Worm (Caenorhabditis elegans) whole organism, young adult: ENCODE data around the gene abu-1.

ENCODE experiments used
- B0035.1 ChIP-seq: sonication (generic microtip); optimal IDR thresholded peaks from 2 replicates; lab custom pipeline; 2016; ENCODE audit warnings: missing genetic modification characterization, mild to moderate bottlenecking, missing compliant biosample characterization, missing genotype, missing genetic modification reagents
- F52B5.7 ChIP-seq: sonication (generic microtip); optimal IDR thresholded peaks from 2 replicates; lab custom pipeline; 2016; ENCODE audit warnings: mild to moderate bottlenecking, missing genetic modification characterization, missing compliant biosample characterization
- Y56A3A.18 ChIP-seq: fragments of 200-800 bp; sonication (Bioruptor generic); IDR thresholded peaks from 2 replicates; pipeline ENCODE4 v1.3.6; 2022; ENCODE audit warnings: missing genetic modification reagents, missing genetic modification characterization, missing compliant biosample characterization
- Y67H2A.10 ChIP-seq: fragments of 200-800 bp; sonication (Bioruptor generic); conservative IDR thresholded peaks from 2 replicates; pipeline ENCODE4 v1.3.6; 2022; ENCODE audit warnings: missing genetic modification reagents, missing genetic modification characterization, missing compliant biosample characterization
- dpff-1 ChIP-seq: sonication (generic microtip); optimal IDR thresholded peaks from 2 replicates; lab custom pipeline; 2017; ENCODE audit warnings: mild to moderate bottlenecking, missing genetic modification characterization, missing compliant biosample characterization
- egl-44 ChIP-seq: fragments of 200-800 bp; sonication (Bioruptor generic); IDR thresholded peaks from 2 replicates; pipeline ENCODE4 v1.3.6; 2022; ENCODE audit warnings: missing genetic modification reagents, missing genetic modification characterization, missing compliant biosample characterization
- gei-17 ChIP-seq: fragments of 200-800 bp; sonication (Bioruptor generic); optimal IDR thresholded peaks from 2 replicates; lab custom pipeline; 2018; ENCODE audit warnings: mild to moderate bottlenecking, missing genetic modification characterization, missing compliant biosample characterization
- hmg-1.2 ChIP-seq: fragments of 200-800 bp; sonication (Bioruptor generic); IDR thresholded peaks from 2 replicates; pipeline ENCODE4 v1.3.6; 2022; ENCODE audit warnings: missing genetic modification reagents, missing genetic modification characterization, missing compliant biosample characterization
- hsf-1 ChIP-seq: fragments of 200-800 bp; sonication (Bioruptor generic); IDR thresholded peaks from 2 replicates; pipeline ENCODE4 v1.3.6; 2022; ENCODE audit warnings: missing genetic modification reagents, missing genetic modification characterization, missing compliant biosample characterization
- madf-3 ChIP-seq: fragments of 200-800 bp; sonication (Bioruptor generic); IDR thresholded peaks from 2 replicates; pipeline ENCODE4 v1.3.6; 2022; ENCODE audit warnings: missing genetic modification reagents, missing genetic modification characterization, missing compliant biosample characterization
- nfyb-1 ChIP-seq: fragments of 200-800 bp; sonication (Bioruptor generic); IDR thresholded peaks from 2 replicates; pipeline ENCODE4 v1.3.6; 2022; ENCODE audit warnings: missing genetic modification reagents, missing genetic modification characterization, missing compliant biosample characterization
- nhr-90 ChIP-seq: sonication (generic microtip); optimal IDR thresholded peaks from 2 replicates; lab custom pipeline; 2016; ENCODE audit warnings: missing genotype, mild to moderate bottlenecking, missing genetic modification characterization, missing compliant biosample characterization
- unc-62 ChIP-seq: fragments of 150-350 bp; optimal IDR thresholded peaks from 2 replicates; lab custom pipeline; 2014; ENCODE audit warnings: missing biosample characterization, missing genetic modification reagents, missing genetic modification characterization

abu-1 gene

ce11 chrV:10333843-10334242 lies 47.8 kb downstream of the abu-1 start (continued):
- TF ChIP-seq egl-44: 0 out of 2 replicates have a peak, but pooled peaks have one; percentile 17
- TF ChIP-seq Y56A3A.18 (GFP tag; lab: Robert Waterston, UW): no peak
- peak; percentile 17 for TF ChIP-seq nhr-90 (tag; lab: Kevin White, UChicago)
- TF ChIP-seq F52B5.7 (tag; lab: Kevin White, UChicago): no peak
- TF ChIP-seq Y67H2A.10: no peak
- TF ChIP-seq dpff-1: no peak
- TF ChIP-seq nfyb-1 (GFP tag; lab: Robert Waterston, UW): no peak
- TF ChIP-seq gei-17 (GFP tag; lab: Kevin White, UChicago): no peak
- TF ChIP-seq hsf-1 (GFP tag; lab: Robert Waterston, UW): no peak
- TF ChIP-seq unc-62 (GFP tag; lab: Kevin White, UChicago): peak; percentile 71

ce11 chrV:10332012-10332411 lies 49.6 kb downstream of the abu-1 start, which contains the start of gene crm-1:
Gene crm-1, minus strand, starts transcription at chrV:10332112.
- no peak for TF ChIP-seq hmg-1.2 (GFP tag; lab: Robert Waterston, UW)
- 0 out of 2 replicates have a peak, but pooled peaks have one; percentile 22 for TF ChIP-seq madf-3
- no peak for TF ChIP-seq B0035.1 (tag; lab: Kevin White, UChicago)
- TF ChIP-seq, all 124 proteins: peak for 1
